Fruit fly (Drosophila melanogaster) whole organism, embryonic: ENCODE results near the gene CG10862.

ENCODE experiments used
- CG1024 ChIP-seq: fragments of 200-800 bp; sonication (Bioruptor generic); IDR thresholded peaks from 2 replicates; pipeline ENCODE4 v1.3.6; 2022; ENCODE audit warnings: missing biosample characterization, missing genetic modification characterization
- CG15601 ChIP-seq: fragments of 200-800 bp; sonication (Bioruptor generic); optimal IDR thresholded peaks from 3 replicates; lab custom pipeline; 2019; ENCODE audit warnings: missing biosample characterization, mild to moderate bottlenecking, missing genetic modification characterization, moderate library complexity
- CG16863 ChIP-seq: fragments of 200-800 bp; sonication (Bioruptor generic); optimal IDR thresholded peaks from 3 replicates; lab custom pipeline; 2016; ENCODE audit warnings: missing biosample characterization, missing genetic modification characterization
- CG17186 ChIP-seq: fragments of 200-800 bp; sonication (Bioruptor generic); optimal IDR thresholded peaks from 3 replicates; lab custom pipeline; 2017; ENCODE audit warnings: missing biosample characterization, missing genetic modification reagents, missing genetic modification characterization
- CG18476 ChIP-seq: fragments of 200-800 bp; sonication (Bioruptor generic); optimal IDR thresholded peaks from 2 replicates; lab custom pipeline; 2016; ENCODE audit warnings: missing biosample characterization, mild to moderate bottlenecking, missing genetic modification characterization
- CG2116 ChIP-seq: fragments of 200-800 bp; sonication (Bioruptor generic); optimal IDR thresholded peaks from 3 replicates; lab custom pipeline; 2018; ENCODE audit warnings: missing biosample characterization, mild to moderate bottlenecking, missing genetic modification characterization
- CG32532 ChIP-seq: fragments of 200-800 bp; sonication (Bioruptor generic); IDR thresholded peaks from 2 replicates; pipeline ENCODE4 v1.3.6; 2022; ENCODE audit warnings: missing biosample characterization, missing genetic modification characterization
- CG5245 ChIP-seq: fragments of 200-800 bp; sonication (Bioruptor generic); optimal IDR thresholded peaks from 3 replicates; lab custom pipeline; 2016; ENCODE audit warnings: missing biosample characterization, missing genetic modification characterization
- CG6689 ChIP-seq: fragments of 200-800 bp; sonication (Bioruptor generic); IDR thresholded peaks from 2 replicates; pipeline ENCODE4 v1.3.6; 2022; ENCODE audit warnings: missing biosample characterization, missing genetic modification characterization
- CG9609 ChIP-seq: fragments of 200-800 bp; sonication (Bioruptor generic); optimal IDR thresholded peaks from 3 replicates; lab custom pipeline; 2016; ENCODE audit warnings: missing biosample characterization, missing genetic modification characterization
- CG9932 ChIP-seq: fragments of 200-800 bp; sonication (Bioruptor generic); IDR thresholded peaks from 2 replicates; pipeline ENCODE4 v1.3.6; 2022; ENCODE audit warnings: missing biosample characterization, missing genetic modification characterization
- Dek ChIP-seq: fragments of 200-800 bp; sonication (Bioruptor generic); optimal IDR thresholded peaks from 3 replicates; lab custom pipeline; 2019; ENCODE audit warnings: missing biosample characterization, mild to moderate bottlenecking, missing genetic modification characterization, moderate library complexity
- H2.0 ChIP-seq: fragments of 200-800 bp; sonication (Bioruptor generic); IDR thresholded peaks from 2 replicates; pipeline ENCODE4 v1.3.6; 2022; ENCODE audit warnings: missing biosample characterization, missing genetic modification characterization
- Hmr ChIP-seq: fragments of 200-800 bp; sonication (Bioruptor generic); optimal IDR thresholded peaks from 3 replicates; lab custom pipeline; 2017; ENCODE audit warnings: mild to moderate bottlenecking, missing biosample characterization, missing genetic modification reagents, missing genetic modification characterization
- Hsf ChIP-seq: fragments of 200-800 bp; sonication (Bioruptor generic); optimal IDR thresholded peaks from 3 replicates; lab custom pipeline; 2016; ENCODE audit warnings: missing biosample characterization, missing genetic modification characterization
- Myb ChIP-seq: fragments of 200-800 bp; sonication (Bioruptor generic); optimal IDR thresholded peaks from 2 replicates; lab custom pipeline; 2016; ENCODE audit warnings: missing biosample characterization, missing genetic modification characterization
- NC2β ChIP-seq: fragments of 200-800 bp; sonication (Bioruptor generic); optimal IDR thresholded peaks from 2 replicates; lab custom pipeline; 2016; ENCODE audit warnings: missing biosample characterization, missing genetic modification characterization
- Nf-YB ChIP-seq: fragments of 200-800 bp; sonication (Bioruptor generic); optimal IDR thresholded peaks from 3 replicates; lab custom pipeline; 2019; ENCODE audit warnings: missing biosample characterization, mild to moderate bottlenecking, missing genetic modification characterization, moderate library complexity
- Nf-YC ChIP-seq: fragments of 200-800 bp; optimal IDR thresholded peaks from 3 replicates; lab custom pipeline; 2019; ENCODE audit warnings: missing biosample characterization, mild to moderate bottlenecking, missing genetic modification characterization, moderate library complexity
- Rfx ChIP-seq: fragments of 200-800 bp; sonication (Bioruptor generic); IDR thresholded peaks from 2 replicates; pipeline ENCODE4 v1.3.6; 2022; ENCODE audit warnings: missing biosample characterization, missing genetic modification characterization
- Spps ChIP-seq: fragments of 200-800 bp; sonication (Bioruptor generic); optimal IDR thresholded peaks from 2 replicates; lab custom pipeline; 2018; ENCODE audit warnings: missing biosample characterization, mild to moderate bottlenecking, missing genetic modification characterization
- Usf ChIP-seq: fragments of 200-800 bp; sonication (Bioruptor generic); optimal IDR thresholded peaks from 2 replicates; lab custom pipeline; 2017; ENCODE audit warnings: missing genotype, missing biosample characterization, missing genetic modification characterization
- al ChIP-seq: fragments of 200-800 bp; sonication (Bioruptor generic); IDR thresholded peaks from 2 replicates; pipeline ENCODE4 v1.3.6; 2022; ENCODE audit warnings: missing biosample characterization, missing genetic modification characterization
- ap ChIP-seq: fragments of 200-800 bp; sonication (Bioruptor generic); IDR thresholded peaks from 2 replicates; pipeline ENCODE4 v1.3.6; 2022; ENCODE audit warnings: missing biosample characterization, missing genetic modification characterization
- ara ChIP-seq: fragments of 200-800 bp; sonication (Bioruptor generic); IDR thresholded peaks from 2 replicates; pipeline ENCODE4 v1.3.6; 2022; ENCODE audit warnings: missing biosample characterization, missing genetic modification characterization
- bsh ChIP-seq, 2 experiments: fragments of 200-800 bp; sonication (Bioruptor generic); optimal IDR thresholded peaks; 2 replicates each; lab custom pipeline; 2017 to 2018; ENCODE audit warnings: mild to moderate bottlenecking in 2 of 2, missing biosample characterization in 2 of 2, missing genetic modification characterization in 2 of 2, moderate library complexity in 1 of 2
- disco-r ChIP-seq: fragments of 200-800 bp; sonication (Bioruptor generic); optimal IDR thresholded peaks from 2 replicates; lab custom pipeline; 2016; ENCODE audit warnings: missing biosample characterization, missing genetic modification characterization
- dm ChIP-seq: fragments of 200-800 bp; sonication (Bioruptor generic); optimal IDR thresholded peaks from 3 replicates; lab custom pipeline; 2016; ENCODE audit warnings: missing biosample characterization, missing genetic modification characterization
- dmrt99B ChIP-seq: fragments of 200-800 bp; sonication (Bioruptor generic); optimal IDR thresholded peaks from 2 replicates; lab custom pipeline; 2018; ENCODE audit warnings: missing biosample characterization, mild to moderate bottlenecking, missing genetic modification characterization, moderate library complexity
- dysf ChIP-seq: fragments of 200-800 bp; sonication (Bioruptor generic); IDR thresholded peaks from 3 replicates; pipeline ENCODE4 v1.3.6; 2022; ENCODE audit warnings: missing biosample characterization, missing genetic modification characterization
- ftz-f1 ChIP-seq: fragments of 200-800 bp; sonication (Bioruptor generic); optimal IDR thresholded peaks from 2 replicates; lab custom pipeline; 2016; ENCODE audit warnings: missing biosample characterization, missing genetic modification characterization
- gcm2 ChIP-seq: fragments of 200-800 bp; sonication (Bioruptor generic); optimal IDR thresholded peaks from 2 replicates; lab custom pipeline; 2016; ENCODE audit warnings: missing biosample characterization, missing genetic modification characterization
- jigr1 ChIP-seq: fragments of 200-800 bp; sonication (Bioruptor generic); IDR thresholded peaks from 3 replicates; pipeline ENCODE4 v1.3.6; 2022; ENCODE audit warnings: missing biosample characterization, missing genetic modification characterization
- mld ChIP-seq: fragments of 200-800 bp; sonication (Bioruptor generic); IDR thresholded peaks from 3 replicates; pipeline ENCODE4 v1.3.6; 2022; ENCODE audit warnings: missing biosample characterization, missing genetic modification characterization; ENCODE audit not compliant: partially characterized antibody
- org-1 ChIP-seq: fragments of 200-800 bp; sonication (Bioruptor generic); optimal IDR thresholded peaks from 2 replicates; lab custom pipeline; 2017; ENCODE audit warnings: missing biosample characterization, missing genetic modification characterization
- pfk ChIP-seq: fragments of 200-800 bp; sonication (Bioruptor generic); optimal IDR thresholded peaks from 2 replicates; lab custom pipeline; 2018; ENCODE audit warnings: missing biosample characterization, mild to moderate bottlenecking, missing genetic modification characterization, moderate library complexity
- pita ChIP-seq: fragments of 200-800 bp; sonication (Bioruptor generic); optimal IDR thresholded peaks from 2 replicates; lab custom pipeline; 2017; ENCODE audit warnings: missing biosample characterization, mild to moderate bottlenecking, missing genetic modification characterization
- pzg ChIP-seq: fragments of 200-800 bp; sonication (Bioruptor generic); optimal IDR thresholded peaks from 3 replicates; lab custom pipeline; 2018; ENCODE audit warnings: missing biosample characterization, mild to moderate bottlenecking, missing genetic modification characterization, moderate library complexity
- sna ChIP-seq: fragments of 200-800 bp; sonication (Bioruptor generic); IDR thresholded peaks from 2 replicates; pipeline ENCODE4 v1.3.6; 2022; ENCODE audit warnings: missing biosample characterization, missing genetic modification characterization; ENCODE audit not compliant: partially characterized antibody
- wdn ChIP-seq: fragments of 200-800 bp; sonication (Bioruptor generic); IDR thresholded peaks from 2 replicates; pipeline ENCODE4 v1.3.6; 2022; ENCODE audit warnings: missing biosample characterization, missing genetic modification characterization
- zfh1 ChIP-seq: fragments of 200-800 bp; sonication (Bioruptor generic); IDR thresholded peaks from 3 replicates; pipeline ENCODE4 v1.3.6; 2022; ENCODE audit warnings: missing biosample characterization, missing genetic modification characterization

The CG10862 gene

DNA sequence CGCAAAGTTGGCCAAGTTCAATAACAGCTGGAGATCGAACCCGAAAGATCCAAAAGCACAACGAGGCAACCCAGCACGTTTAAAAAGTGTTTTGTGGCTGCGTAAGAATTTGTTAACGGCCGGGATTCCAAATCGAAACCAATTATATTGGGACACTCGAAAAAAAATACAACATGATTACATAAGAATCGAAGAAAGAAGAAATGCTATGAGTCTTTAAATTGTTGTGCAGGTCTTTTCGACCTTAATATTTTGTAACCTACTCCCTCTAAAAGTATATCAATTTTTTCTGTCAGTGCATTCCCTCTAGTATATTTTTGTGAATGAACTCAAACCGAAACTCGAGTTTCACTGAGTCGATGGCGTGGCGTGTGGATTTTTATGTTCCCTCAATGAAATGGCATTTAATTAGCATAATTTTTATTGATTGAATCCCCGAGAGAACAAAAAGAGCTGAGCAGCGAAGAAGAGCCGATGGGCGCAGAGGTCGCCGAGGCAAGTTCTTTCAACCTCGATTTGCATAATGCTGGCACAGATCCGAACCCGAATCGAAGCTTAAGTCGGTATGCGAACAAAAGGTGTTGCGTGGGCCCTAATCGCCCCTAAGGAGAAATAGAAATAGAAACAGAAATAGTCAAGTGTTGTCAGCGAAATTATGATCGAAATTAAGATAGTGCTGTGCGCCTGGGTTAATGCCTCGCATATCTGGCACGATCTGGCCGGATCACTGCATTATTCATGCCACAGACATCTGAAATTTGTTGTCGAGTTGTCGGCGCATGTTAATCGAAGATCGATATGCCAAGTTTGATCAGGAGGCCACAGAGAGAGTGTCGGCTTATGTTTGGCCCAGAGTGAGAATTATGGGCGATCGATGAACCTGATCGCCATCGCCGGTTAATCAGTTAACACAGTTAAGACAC, 11.0 kb upstream of the CG10862 start (continued):
- TF ChIP-seq Myb (GFP tag; lab: Kevin White, UChicago) = peak; percentile 23
- TF ChIP-seq ara (GFP tag; lab: Robert Waterston, UW) = peak; percentile 52; the same call in 1 of the 2 replicates
- TF ChIP-seq disco-r (GFP tag; lab: Kevin White, UChicago) = no peak
- TF ChIP-seq CG9609 (GFP tag; lab: Kevin White, UChicago) = peak; percentile 37
- peak; percentile 66; the same call in 2 of the 3 replicates for TF ChIP-seq zfh1 (GFP tag; lab: Robert Waterston, UW)
- no peak for TF ChIP-seq org-1 (GFP tag; lab: Kevin White, UChicago)
- TF ChIP-seq wdn (GFP tag; lab: Robert Waterston, UW) = 0 out of 2 replicates have a peak, but pooled peaks have one; percentile 23
- TF ChIP-seq dysf (GFP tag; lab: Robert Waterston, UW) = peak; percentile 36; the same call in 1 of the 3 replicates
- TF ChIP-seq Nf-YC (tag; lab: Kevin White, UChicago) = no peak
- no peak for TF ChIP-seq mld
- TF ChIP-seq CG15601 = peak; percentile 67
- peak; percentile 6; the same call in 1 of the 2 replicates for TF ChIP-seq H2.0 (GFP tag; lab: Robert Waterston, UW)
- TF ChIP-seq Rfx = peak; percentile 75
- TF ChIP-seq dm = peak; percentile 17
- no peak for TF ChIP-seq gcm2
- TF ChIP-seq CG16863 (GFP tag; lab: Kevin White, UChicago) = peak; percentile 58
- TF ChIP-seq CG17186 (GFP tag; lab: Kevin White, UChicago) = no peak
- 0 out of 2 replicates have a peak, but pooled peaks have one; percentile 7 for TF ChIP-seq ap
- peak; percentile 33 for TF ChIP-seq NC2β (GFP tag; lab: Kevin White, UChicago)
- peak in 1 of 2 experiments; percentile 86 for TF ChIP-seq bsh (GFP tag; optimal IDR thresholded peaks at IDR 0.05; lab: Kevin White, UChicago)
- peak; percentile 32 for TF ChIP-seq Nf-YB
- peak; percentile 29; the same call in 1 of the 2 replicates for TF ChIP-seq CG6689 (GFP tag; lab: Robert Waterston, UW)
- TF ChIP-seq Hsf = peak; percentile 64
- no peak for TF ChIP-seq jigr1 (GFP tag; lab: Robert Waterston, UW)
- TF ChIP-seq sna (GFP tag; lab: Robert Waterston, UW) = no peak
- TF ChIP-seq pzg (GFP tag; lab: Kevin White, UChicago) = no peak
- TF ChIP-seq pfk (GFP tag; lab: Kevin White, UChicago) = no peak
- TF ChIP-seq CG9932 = peak; percentile 75
- peak; percentile 50 for TF ChIP-seq al (GFP tag; lab: Robert Waterston, UW)
- TF ChIP-seq Spps (tag; lab: Kevin White, UChicago) = no peak
- no peak for TF ChIP-seq CG1024 (GFP tag; lab: Robert Waterston, UW)
- TF ChIP-seq Hmr (GFP tag; lab: Kevin White, UChicago) = peak; percentile 14
- TF ChIP-seq CG2116 (GFP tag; lab: Kevin White, UChicago) = no peak
- no peak for TF ChIP-seq ftz-f1 (GFP tag; lab: Kevin White, UChicago)
- TF ChIP-seq pita (GFP tag; lab: Kevin White, UChicago) = no peak
- no peak for TF ChIP-seq CG5245
- TF ChIP-seq Usf (GFP tag; lab: Kevin White, UChicago) = peak; percentile 35
- peak; percentile 20 for TF ChIP-seq Dek (tag; lab: Kevin White, UChicago)
- peak; percentile 68 for TF ChIP-seq CG32532

dm6 chr3L:3658768-3659167, 4.2 kb upstream of the CG10862 start, which contains the start of gene CG43098:
Gene CG43098 (plus strand): TSS chr3L:3659068.
- TF ChIP-seq dmrt99B (tag; lab: Kevin White, UChicago) = no peak
- TF ChIP-seq CG18476 (GFP tag; lab: Kevin White, UChicago) = no peak
